Fruit fly (Drosophila melanogaster): Measurements from ENCODE around the gene CG42680.
A peak's percentile ranks its signal among the peaks of the same experiment; 100 is the strongest.

CG42680 gene

DNA sequence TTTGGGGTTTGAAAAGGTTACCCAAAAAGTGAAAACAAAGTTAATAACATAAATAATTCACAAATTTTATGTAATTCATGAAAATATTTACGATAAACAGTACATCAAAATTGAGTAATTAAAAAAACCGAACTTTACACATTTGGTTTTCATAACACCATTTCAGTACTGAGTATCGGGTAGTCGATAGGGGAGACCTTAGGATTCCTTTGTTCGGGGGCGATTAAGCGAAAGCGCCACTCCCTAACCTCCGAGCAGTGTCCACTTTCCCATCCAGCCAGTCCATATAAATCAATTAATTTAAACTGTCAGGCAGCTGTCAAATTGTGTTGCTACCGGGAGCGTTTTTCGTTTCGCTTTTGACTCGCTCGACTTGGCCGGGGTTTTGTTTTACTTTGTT, 25.7 kb downstream of the CG42680 start (continued):
- TF ChIP-seq dimm (GFP tag; IDR thresholded peaks at IDR 0.05) (no peak), Abd-B (GFP tag; optimal IDR thresholded peaks at IDR 0.05) (peak; percentile 10), grn (GFP tag; optimal IDR thresholded peaks at IDR 0.05) (peak; percentile 10), hbn (GFP tag; IDR thresholded peaks at IDR 0.05; ENCODE audit: partially characterized antibody) (no peak), pb (GFP tag; optimal IDR thresholded peaks at IDR 0.05) (no peak), Asciz (GFP tag; optimal IDR thresholded peaks at IDR 0.05) (peak; percentile 4), cg (GFP tag; optimal IDR thresholded peaks at IDR 0.05) (no peak), row (GFP tag; IDR thresholded peaks at IDR 0.05) (peak; percentile 58), wek (GFP tag; optimal IDR thresholded peaks at IDR 0.05) (no peak), dmrt99B (tag; optimal IDR thresholded peaks at IDR 0.05) (peak; percentile 57), H2.0 (GFP tag; IDR thresholded peaks at IDR 0.05) (no peak), run (tag; optimal IDR thresholded peaks at IDR 0.05) (no peak), dmrt11E (tag; optimal IDR thresholded peaks at IDR 0.05) (peak; percentile 74), CG10565 (GFP tag; optimal IDR thresholded peaks at IDR 0.05) (no peak), CG8765 (GFP tag; IDR thresholded peaks at IDR 0.05) (0 out of 2 replicates have a peak, but pooled peaks have one; percentile 10), maf-S (GFP tag; optimal IDR thresholded peaks at IDR 0.05) (no peak), yki (optimal IDR thresholded peaks at IDR 0.05) (no peak), bowl (GFP tag; IDR thresholded peaks at IDR 0.05) (no peak), Gug (GFP tag; IDR thresholded peaks at IDR 0.05) (no peak), tgo (GFP tag; IDR thresholded peaks at IDR 0.05) (no peak), CG4328 (GFP tag; optimal IDR thresholded peaks at IDR 0.05) (no peak), CG12299 (tag; optimal IDR thresholded peaks at IDR 0.05) (no peak), bab2 (GFP tag; optimal IDR thresholded peaks at IDR 0.05) (peak; percentile 20), ken (GFP tag; IDR thresholded peaks at IDR 0.05) (no peak), CG12942 (GFP tag; optimal IDR thresholded peaks at IDR 0.05) (no peak), Dip3 (GFP tag; optimal IDR thresholded peaks at IDR 0.05) (no peak), kni (GFP tag; optimal IDR thresholded peaks at IDR 0.05) (peak; percentile 21), CG11696 (GFP tag; IDR thresholded peaks at IDR 0.05) (peak; percentile 40; the same call in 1 of the 2 replicates), sna (GFP tag; IDR thresholded peaks at IDR 0.05; ENCODE audit: partially characterized antibody) (no peak), CG10321 (GFP tag; IDR thresholded peaks at IDR 0.05) (no peak), Hr51 (GFP tag; optimal IDR thresholded peaks at IDR 0.05) (no peak), CG18011 (GFP tag; optimal IDR thresholded peaks at IDR 0.05) (no peak), CG31388 (GFP tag; optimal IDR thresholded peaks at IDR 0.05) (no peak), ci (GFP tag; IDR thresholded peaks at IDR 0.05) (peak; percentile 49; the same call in 2 of the 3 replicates), pros (GFP tag; optimal IDR thresholded peaks at IDR 0.05) (no peak), CG11504 (tag; optimal IDR thresholded peaks at IDR 0.05) (peak; percentile 55), CG8290 (GFP tag; optimal IDR thresholded peaks at IDR 0.05) (no peak), CG8290 (tag; optimal IDR thresholded peaks at IDR 0.05) (no peak), CG10979 (tag; optimal IDR thresholded peaks at IDR 0.05) (peak; percentile 78), p53 (GFP tag; optimal IDR thresholded peaks at IDR 0.05) (no peak), CG7786 (GFP tag; optimal IDR thresholded peaks at IDR 0.05) (no peak), CG13287 (GFP tag; IDR thresholded peaks at IDR 0.05; ENCODE audit: partially characterized antibody) (no peak), chif (GFP tag; optimal IDR thresholded peaks at IDR 0.05) (peak in 1 of 2 experiments; percentile 46), cad (GFP tag; optimal IDR thresholded peaks at IDR 0.05) (no peak), gfzf (GFP tag; optimal IDR thresholded peaks at IDR 0.05) (no peak), fd102C (GFP tag; optimal IDR thresholded peaks at IDR 0.05) (no peak), CG12744 (GFP tag; optimal IDR thresholded peaks at IDR 0.05) (no peak), mirr (GFP tag; optimal IDR thresholded peaks at IDR 0.05) (no peak), CG1792 (GFP tag; optimal IDR thresholded peaks at IDR 0.05) (no peak), CkIIα-i1 (GFP tag; IDR thresholded peaks at IDR 0.05) (no peak), Eip74EF (GFP tag; optimal IDR thresholded peaks at IDR 0.05) (no peak), Tbp (GFP tag; optimal IDR thresholded peaks at IDR 0.05) (no peak)
